Worm (Caenorhabditis elegans) whole organism, dauer: ENCODE measurements around the gene C16D9.9.

Experiments used
- unc-62 ChIP-seq: sonication (generic microtip); optimal IDR thresholded peaks from 2 replicates; lab custom pipeline; 2017; ENCODE audit warnings: missing biosample characterization, missing genetic modification reagents, missing genetic modification characterization

C16D9.9 gene

DNA sequence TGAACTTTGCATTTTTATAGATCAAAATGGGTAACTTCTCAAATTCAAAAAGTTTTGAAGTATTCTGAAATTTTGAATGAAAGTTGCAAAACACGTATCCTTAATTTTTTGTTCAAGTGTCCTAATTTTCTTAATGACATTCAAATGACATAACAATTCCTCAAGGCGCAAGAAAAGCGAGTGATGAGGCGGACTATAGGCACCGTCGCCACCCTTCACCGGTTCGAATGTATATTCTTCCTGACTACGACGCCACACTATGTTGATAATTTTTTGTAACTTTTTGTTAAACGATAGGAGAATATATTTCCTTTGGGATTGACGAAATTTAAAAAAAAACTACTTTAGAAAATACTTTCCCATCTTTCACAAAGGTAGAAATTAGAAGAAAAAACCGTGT, 17.6 kb downstream of the C16D9.9 start:
- no peak for TF ChIP-seq unc-62

DNA sequence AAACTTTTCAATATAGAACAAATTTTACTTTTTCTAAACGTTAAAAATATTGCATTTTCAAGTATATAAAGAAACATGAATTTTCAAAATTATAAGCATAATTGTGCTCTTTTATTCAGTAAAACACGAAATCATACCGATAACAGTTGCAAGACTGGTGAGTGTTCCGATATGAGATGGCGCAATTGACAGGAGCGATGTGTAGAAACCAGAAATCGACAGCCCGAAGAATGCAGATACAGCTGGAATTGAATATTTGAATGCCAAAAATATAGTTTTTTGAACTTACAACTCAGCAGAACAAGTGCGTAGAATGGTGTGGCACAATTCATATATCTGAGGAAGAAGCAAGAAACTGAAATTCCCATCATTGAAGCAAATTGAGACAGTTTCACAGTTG, 18.9 kb downstream of the C16D9.9 start:
- no peak for TF ChIP-seq unc-62

DNA sequence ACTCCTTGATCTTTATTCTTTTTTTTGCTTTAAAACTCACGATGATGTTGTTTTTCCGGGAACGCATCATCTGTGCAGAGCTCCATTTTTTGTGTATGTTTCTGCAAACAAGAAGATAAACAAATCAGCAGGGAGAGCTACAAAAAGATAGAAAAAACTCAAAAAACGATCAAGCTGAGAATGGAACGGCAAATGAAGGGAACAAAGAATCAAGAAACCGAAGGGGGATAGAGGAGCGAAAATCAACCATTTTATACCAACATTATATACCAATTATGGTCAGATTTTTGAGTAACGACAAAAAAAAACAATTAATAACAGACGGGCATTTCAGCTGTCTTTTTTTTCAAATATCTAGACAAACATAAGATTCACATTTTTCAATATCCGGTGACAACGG, 20.8 kb downstream of the C16D9.9 start, which contains the start of gene slc-17.5:
TSS of gene slc-17.5 (minus strand) at position 101 of the 400 bp plus-strand sequence.
- no peak for TF ChIP-seq unc-62

DNA sequence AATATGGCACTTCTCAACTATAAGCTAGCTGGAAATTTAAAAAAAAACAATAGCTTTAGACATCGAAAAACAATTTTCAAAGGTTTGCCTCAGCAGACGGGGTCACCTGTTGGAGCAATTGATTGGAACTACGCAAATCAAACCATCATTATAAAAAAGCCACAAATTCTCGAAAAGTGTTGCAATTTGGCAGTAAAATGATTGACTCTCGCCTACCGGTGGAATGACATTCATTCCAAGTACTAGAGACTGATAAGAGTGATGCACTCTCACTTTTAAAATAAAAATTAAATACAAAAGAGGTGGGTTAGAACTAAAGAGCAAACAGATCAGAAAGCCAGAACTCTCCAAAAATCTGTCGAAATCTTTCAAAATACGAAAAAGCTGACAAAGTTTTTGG, 21.4 kb downstream of the C16D9.9 start:
- TF ChIP-seq unc-62 = no peak

ce11 chrV:8288125-8288806, 24.2 kb downstream of the C16D9.9 start:
- no peak for TF ChIP-seq unc-62

DNA sequence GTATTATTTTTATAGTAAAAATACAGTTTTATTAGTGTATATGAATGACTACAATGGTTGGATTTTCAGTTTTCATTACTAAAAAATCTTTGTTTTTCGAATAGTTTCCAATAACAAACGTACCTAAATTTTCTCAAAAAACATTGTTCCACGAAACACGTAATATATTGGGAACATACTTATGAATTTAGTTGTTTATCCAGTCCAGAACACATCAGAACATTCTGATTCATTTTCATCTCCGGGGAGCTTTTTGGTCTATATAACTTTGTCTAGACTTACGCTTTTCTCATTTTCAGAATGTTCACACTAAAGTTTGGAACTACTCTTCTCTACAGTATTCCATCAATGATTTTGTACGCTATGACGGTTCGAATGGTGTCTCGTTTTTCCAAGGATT, 27.7 kb downstream of the C16D9.9 start, which contains the start of gene srg-33:
TSS of gene srg-33 (plus strand) at position 301 of the 400 bp plus-strand sequence.
- no peak for TF ChIP-seq unc-62

- no peak for TF ChIP-seq unc-62
Measured at ce11 chrV:8295866-8296265, 31.8 kb downstream of the C16D9.9 start, which contains the start of gene smex-1. TSS of gene smex-1 (minus strand) at chrV:8295966.

DNA sequence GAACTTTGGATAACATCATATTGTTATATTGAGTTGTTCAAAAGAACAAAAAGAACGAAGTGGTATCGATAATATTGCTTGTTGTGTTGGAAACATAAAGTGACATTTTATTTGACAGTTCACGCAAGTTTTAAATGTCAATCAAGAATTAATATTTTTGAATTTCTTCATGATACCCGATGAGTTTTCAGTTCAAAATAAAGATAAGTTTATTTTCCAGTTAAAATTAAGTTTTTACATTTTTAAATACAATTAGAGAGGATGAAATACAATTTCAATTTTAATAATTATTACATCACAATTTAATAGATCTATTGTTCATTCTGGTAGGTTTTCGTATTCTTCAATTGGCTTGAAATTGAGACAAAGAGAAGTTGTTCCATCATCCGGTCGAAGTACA, 33.5 kb downstream of the C16D9.9 start, which contains the start of gene W02D7.4:
TSS of gene W02D7.4 (minus strand) at position 101 of the 400 bp plus-strand sequence.
- no peak for TF ChIP-seq unc-62

DNA sequence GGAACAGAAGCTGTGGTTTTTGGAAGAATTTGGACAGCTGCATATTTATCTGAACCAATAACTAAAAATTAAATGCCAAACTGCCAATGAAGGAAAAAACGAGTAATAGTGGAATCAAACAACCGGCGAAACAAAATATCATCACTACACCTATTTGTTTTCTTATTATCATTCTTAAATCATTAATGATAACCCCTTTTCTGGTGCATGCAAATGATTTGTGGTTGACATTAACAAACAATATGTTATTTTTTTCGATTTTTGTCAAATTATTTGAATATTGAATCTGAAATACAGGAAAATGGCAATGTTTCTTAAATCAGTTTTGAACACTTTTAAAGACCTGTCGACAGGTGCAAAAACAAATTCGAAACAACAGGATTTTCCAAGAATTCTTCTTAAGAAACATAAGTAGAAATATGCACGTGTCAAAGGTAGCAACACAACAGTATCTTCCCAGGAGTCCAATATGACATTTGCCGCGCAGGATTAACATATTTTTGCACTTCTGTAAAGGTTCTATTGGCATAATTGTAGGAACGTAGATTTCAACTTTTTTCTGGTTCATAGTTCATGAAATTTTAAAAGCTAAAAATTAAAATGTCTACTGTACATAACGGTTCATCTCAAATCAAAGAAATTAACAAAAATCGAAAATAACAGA, 35.3 kb downstream of the C16D9.9 start, which contains the start of gene W02D7.5:
TSS of gene W02D7.5 (minus strand) at position 51 of the 664 bp plus-strand sequence.
- no peak for TF ChIP-seq unc-62

DNA sequence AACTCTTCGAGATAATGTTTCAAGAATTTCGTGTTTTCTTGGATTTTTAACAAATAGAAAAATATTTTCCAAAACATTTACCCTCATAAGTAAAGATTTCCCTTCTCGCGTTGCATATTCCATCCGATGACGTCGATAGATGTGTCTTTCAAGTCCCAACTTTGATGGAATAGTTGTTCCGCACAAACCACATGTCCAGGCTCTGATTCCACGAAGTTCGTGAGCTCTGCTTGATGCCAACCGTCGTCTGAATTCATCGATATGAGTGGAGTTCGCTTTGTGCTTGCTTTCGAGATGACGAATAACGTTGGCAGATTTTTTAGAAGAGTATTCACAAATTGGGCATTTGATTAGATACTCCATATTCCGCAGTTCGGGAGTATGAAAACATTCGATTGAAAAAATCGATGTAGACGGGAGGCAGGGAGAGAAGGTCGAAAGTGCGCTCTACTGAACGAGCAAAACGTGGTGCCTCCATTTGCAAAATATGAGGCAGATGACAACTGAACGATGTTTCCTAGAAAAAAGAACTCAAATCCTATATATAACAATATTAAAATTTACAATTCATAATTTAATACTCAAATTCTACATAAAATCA, 37.0 kb downstream of the C16D9.9 start, which contains the start of gene W02D7.6:
TSS of gene W02D7.6 (minus strand) at position 573 of the 601 bp plus-strand sequence.
- no peak for TF ChIP-seq unc-62

- no peak for TF ChIP-seq unc-62
Measured at ce11 chrV:8302522-8302921, 38.5 kb downstream of the C16D9.9 start, which contains the start of gene sel-9. TSS of gene sel-9 (minus strand) at chrV:8302580.

ce11 chrV:8304461-8305195, 40.6 kb downstream of the C16D9.9 start, which contains the start of gene W02D7.11:
TSS of gene W02D7.11 (minus strand) at chrV:8304511.
- TF ChIP-seq unc-62 = no peak

DNA sequence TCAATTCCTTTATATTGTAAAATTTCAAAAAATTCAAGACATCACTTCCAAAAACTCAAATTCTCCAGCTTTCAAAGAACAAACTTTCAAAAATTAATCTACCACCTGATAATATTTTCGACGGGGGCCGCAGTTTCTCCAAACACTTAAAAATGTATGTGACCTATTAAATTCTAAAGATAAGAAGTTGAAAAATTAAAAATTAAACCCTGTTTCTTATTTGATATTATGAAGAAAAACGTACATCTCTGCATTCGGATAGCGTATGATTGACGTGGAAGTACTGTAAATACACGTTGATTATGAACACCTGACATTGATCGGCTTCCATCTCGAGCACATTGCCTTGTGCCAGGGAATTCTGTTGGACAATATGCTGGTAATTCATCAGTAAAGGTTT, 41.9 kb downstream of the C16D9.9 start:
- no peak for TF ChIP-seq unc-62

DNA sequence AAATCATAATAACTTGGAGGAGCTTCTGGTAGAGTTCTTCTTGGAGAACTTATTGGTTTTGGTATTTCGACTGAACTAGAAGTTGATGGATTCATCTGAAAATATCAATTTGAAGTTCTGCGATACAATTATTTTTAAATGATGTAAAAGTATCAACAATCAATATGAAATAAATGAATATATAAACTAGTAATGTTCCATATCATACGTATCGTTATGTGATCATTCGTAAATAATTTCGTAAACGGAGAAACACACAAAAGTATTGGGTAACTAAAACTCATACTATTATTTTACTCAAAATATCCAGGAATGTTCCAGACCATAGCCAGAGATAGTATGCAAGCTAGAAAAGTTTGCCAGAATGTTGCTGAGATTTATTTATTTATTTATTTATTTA, 42.3 kb downstream of the C16D9.9 start, which contains the start of gene W02D7.8:
TSS of gene W02D7.8 (minus strand) at position 101 of the 400 bp plus-strand sequence.
- no peak for TF ChIP-seq unc-62

- TF ChIP-seq unc-62 = no peak
Measured at ce11 chrV:8307013-8307412, 43.0 kb downstream of the C16D9.9 start.

- TF ChIP-seq unc-62 = no peak
Measured at ce11 chrV:8307681-8308080, 43.6 kb downstream of the C16D9.9 start, which contains the start of gene clec-218. TSS of gene clec-218 (plus strand) at chrV:8307942.
